Worm (Caenorhabditis elegans) whole organism, L3 larva: ENCODE measurements around the gene mop-25.1.

ENCODE experiments used
- aly-2 ChIP-seq: fragments of 150-350 bp; optimal IDR thresholded peaks from 2 replicates; lab custom pipeline; 2014; ENCODE audit warnings: missing biosample characterization, missing genetic modification characterization
- egl-27 ChIP-seq: sonication (generic microtip); optimal IDR thresholded peaks from 4 replicates; lab custom pipeline; 2017; ENCODE audit warnings: missing biosample characterization, missing genetic modification reagents, missing genetic modification characterization
- elt-2 ChIP-seq: sonication (generic microtip); optimal IDR thresholded peaks from 2 replicates; lab custom pipeline; 2016; ENCODE audit warnings: missing genetic modification reagents, mild to moderate bottlenecking, missing genetic modification characterization, missing compliant biosample characterization
- fkh-10 ChIP-seq: sonication (generic microtip); optimal IDR thresholded peaks from 2 replicates; lab custom pipeline; 2017; ENCODE audit warnings: missing biosample characterization, missing genetic modification reagents, missing genetic modification characterization
- fos-1 ChIP-seq: fragments of 150-350 bp; optimal IDR thresholded peaks from 2 replicates; lab custom pipeline; 2014; ENCODE audit warnings: missing biosample characterization, missing genetic modification characterization
- lin-15B ChIP-seq: fragments of 150-350 bp; optimal IDR thresholded peaks from 2 replicates; lab custom pipeline; 2014; ENCODE audit warnings: missing biosample characterization, missing genetic modification characterization
- pqm-1 ChIP-seq: fragments of 150-350 bp; optimal IDR thresholded peaks from 2 replicates; lab custom pipeline; 2017; ENCODE audit warnings: missing biosample characterization, missing genetic modification characterization, inconsistent platforms

DNA sequence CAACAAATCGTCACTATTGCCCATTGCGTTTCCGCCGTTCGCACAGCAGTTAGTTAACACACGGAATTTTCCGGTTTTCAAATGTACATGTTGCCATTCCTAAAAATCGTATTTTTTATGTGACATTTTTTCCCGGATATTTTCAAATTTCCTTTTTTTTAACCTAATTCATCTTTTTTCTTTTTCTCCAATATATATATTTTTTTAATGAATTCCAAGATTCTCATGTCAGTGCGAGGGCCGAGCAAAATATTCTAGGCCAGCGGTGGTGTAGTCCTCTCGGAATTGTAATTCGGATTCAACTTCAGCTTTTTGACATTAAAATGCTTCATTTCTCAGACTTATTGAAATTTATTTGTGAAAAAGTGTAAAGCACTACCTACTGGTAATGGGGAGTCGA lies 7.0 kb upstream of the mop-25.1 start, which contains the start of gene R02E12.4:
- TF ChIP-seq aly-2 (no peak), fkh-10 (GFP tag; lab: Kevin White, UChicago) (no peak), egl-27 (no peak), fos-1 (tag; lab: Kevin White, UChicago) (no peak), lin-15B (no peak), pqm-1 (tag; lab: Kevin White, UChicago) (no peak), elt-2 (tag; lab: Kevin White, UChicago) (no peak)
